Fruit fly (Drosophila melanogaster) whole organism, wandering third instar larva: Measurements from ENCODE around the gene NimB5.
A peak's percentile ranks its signal among the peaks of the same experiment; 100 is the strongest.

Experiments
- Abd-B ChIP-seq: fragments of >200 bp; optimal IDR thresholded peaks from 2 replicates; lab custom pipeline; 2017; ENCODE audit warnings: missing biosample characterization, missing genetic modification characterization
- CG32264 ChIP-seq: fragments of 200-800 bp; sonication (Bioruptor generic); optimal IDR thresholded peaks from 2 replicates; lab custom pipeline; 2016; ENCODE audit warnings: missing biosample characterization, missing genetic modification characterization
- CG9705 ChIP-seq: fragments of 200-800 bp; sonication (Bioruptor generic); optimal IDR thresholded peaks from 2 replicates; lab custom pipeline; 2018; ENCODE audit warnings: missing biosample characterization, mild to moderate bottlenecking, missing genetic modification characterization
- CrebA ChIP-seq: fragments of 200-800 bp; sonication (Bioruptor generic); optimal IDR thresholded peaks from 2 replicates; lab custom pipeline; 2016; ENCODE audit warnings: missing biosample characterization, mild to moderate bottlenecking, missing genetic modification characterization, borderline replicate concordance
- Dfd ChIP-seq: fragments of >200 bp; optimal IDR thresholded peaks from 2 replicates; lab custom pipeline; 2017; ENCODE audit warnings: missing biosample characterization, missing genetic modification characterization
- Dif ChIP-seq: fragments of 200-275, 200-300 bp; sonication (Bioruptor generic); optimal IDR thresholded peaks from 2 replicates; lab custom pipeline; 2018; ENCODE audit warnings: missing biosample characterization, missing genetic modification characterization; ENCODE audit not compliant: partially characterized antibody
- GATAd ChIP-seq: sonication (Bioruptor generic); optimal IDR thresholded peaks from 2 replicates; lab custom pipeline; 2016; ENCODE audit warnings: missing biosample characterization, missing genetic modification characterization
- HLH106 ChIP-seq: fragments of 200-800 bp; optimal IDR thresholded peaks from 3 replicates; lab custom pipeline; 2019; ENCODE audit warnings: missing biosample characterization, mild to moderate bottlenecking, missing genetic modification characterization, moderate library complexity
- Hnf4 ChIP-seq: fragments of 200-800 bp; sonication (Bioruptor generic); optimal IDR thresholded peaks from 2 replicates; lab custom pipeline; 2016; ENCODE audit warnings: missing biosample characterization, mild to moderate bottlenecking, missing genetic modification characterization
- Hr78 ChIP-seq: fragments of >200 bp; optimal IDR thresholded peaks from 2 replicates; lab custom pipeline; 2017; ENCODE audit warnings: missing biosample characterization, missing genetic modification characterization
- Hr83 ChIP-seq: fragments of 200-300 bp; sonication (Bioruptor generic); optimal IDR thresholded peaks from 2 replicates; lab custom pipeline; 2016; ENCODE audit warnings: missing biosample characterization, mild to moderate bottlenecking, missing genetic modification characterization, moderate library complexity; ENCODE audit not compliant: poor library complexity, severe bottlenecking
- Jra ChIP-seq: sonication (Bioruptor generic); optimal IDR thresholded peaks from 2 replicates; lab custom pipeline; 2016; ENCODE audit warnings: missing biosample characterization, missing genetic modification characterization
- Mio ChIP-seq: sonication (Bioruptor generic); optimal IDR thresholded peaks from 2 replicates; lab custom pipeline; 2016; ENCODE audit warnings: missing biosample characterization, missing genetic modification characterization
- Myc ChIP-seq: fragments of >200 bp; optimal IDR thresholded peaks from 2 replicates; lab custom pipeline; 2017
- N ChIP-seq: fragments of >200 bp; optimal IDR thresholded peaks from 2 replicates; lab custom pipeline; 2018; ENCODE audit warnings: missing biosample characterization, missing external identifiers, missing genetic modification characterization
- OdsH ChIP-seq: fragments of 200-800 bp; sonication (Bioruptor generic); optimal IDR thresholded peaks from 2 replicates; lab custom pipeline; 2016; ENCODE audit warnings: missing biosample characterization, mild to moderate bottlenecking, missing genetic modification characterization
- Rel ChIP-seq, 2 experiments: fragments of 200-800 bp; sonication (Bioruptor generic) in 1 of 2; optimal IDR thresholded peaks; 2 replicates in 1 of 2; 3 replicates in 1 of 2; lab custom pipeline; 2016 to 2019; ENCODE audit warnings: mild to moderate bottlenecking in 2 of 2, missing biosample characterization in 2 of 2, missing genetic modification characterization in 2 of 2, moderate library complexity in 1 of 2
- Sp1 ChIP-seq: fragments of 200-800 bp; sonication (Bioruptor generic); optimal IDR thresholded peaks from 3 replicates; lab custom pipeline; 2019; ENCODE audit warnings: missing biosample characterization, mild to moderate bottlenecking, missing genetic modification characterization, moderate library complexity
- Vsx2 ChIP-seq: fragments of 200-300, 225-300 bp; sonication (Bioruptor generic); optimal IDR thresholded peaks from 2 replicates; lab custom pipeline; 2018; ENCODE audit warnings: missing biosample characterization, missing genetic modification characterization; ENCODE audit not compliant: partially characterized antibody
- br ChIP-seq: fragments of 200-800 bp; sonication (Bioruptor generic); optimal IDR thresholded peaks from 2 replicates; lab custom pipeline; 2016; ENCODE audit warnings: missing biosample characterization, missing genetic modification characterization
- brk ChIP-seq: fragments of 200-800 bp; sonication (Bioruptor generic); optimal IDR thresholded peaks from 2 replicates; lab custom pipeline; 2016; ENCODE audit warnings: missing biosample characterization, mild to moderate bottlenecking, missing genetic modification characterization
- dl ChIP-seq, 2 experiments: fragments of 175-275, 200-275 bp in 1 of 2; fragments of 200-275 bp in 1 of 2; sonication (Bioruptor generic); optimal IDR thresholded peaks; lab custom pipeline; 2018; ENCODE audit warnings: mild to moderate bottlenecking in 2 of 2, missing biosample characterization in 2 of 2, missing genetic modification characterization in 2 of 2, moderate library complexity in 2 of 2; ENCODE audit not compliant: partially characterized antibody in 2 of 2, insufficient read depth in 1 of 2
- dmrt93B ChIP-seq: fragments of 200-800 bp; sonication (Bioruptor generic); optimal IDR thresholded peaks from 2 replicates; lab custom pipeline; 2018; ENCODE audit warnings: missing biosample characterization, mild to moderate bottlenecking, missing genetic modification characterization
- dsf ChIP-seq: sonication (Bioruptor generic); optimal IDR thresholded peaks from 2 replicates; lab custom pipeline; 2016; ENCODE audit warnings: missing biosample characterization, missing genetic modification characterization, borderline replicate concordance
- ey ChIP-seq: fragments of 200-800 bp; sonication (Bioruptor generic); optimal IDR thresholded peaks from 2 replicates; lab custom pipeline; 2016; ENCODE audit warnings: missing biosample characterization, missing genetic modification characterization
- foxo ChIP-seq, 2 experiments: fragments of 200-800 bp; sonication (Bioruptor generic); optimal IDR thresholded peaks; 2 replicates in 1 of 2; 3 replicates in 1 of 2; lab custom pipeline; 2016 to 2017; ENCODE audit warnings: missing biosample characterization in 2 of 2, missing genetic modification characterization in 2 of 2
- fru ChIP-seq: fragments of 200-800 bp; sonication (Bioruptor generic); optimal IDR thresholded peaks from 3 replicates; lab custom pipeline; 2016; ENCODE audit warnings: missing biosample characterization, mild to moderate bottlenecking, missing genetic modification characterization
- h ChIP-seq: fragments of 200-800 bp; sonication (Bioruptor generic); optimal IDR thresholded peaks from 3 replicates; lab custom pipeline; 2016; ENCODE audit warnings: missing biosample characterization, mild to moderate bottlenecking, missing genetic modification characterization
- jim ChIP-seq: fragments of 175-275, 200-325 bp; sonication (Bioruptor generic); optimal IDR thresholded peaks from 2 replicates; lab custom pipeline; 2016; ENCODE audit warnings: missing biosample characterization, mild to moderate bottlenecking, missing genetic modification characterization
- lola ChIP-seq: fragments of >200 bp; optimal IDR thresholded peaks from 2 replicates; lab custom pipeline; 2017; ENCODE audit warnings: missing biosample characterization, missing genetic modification characterization
- pan ChIP-seq: fragments of >200 bp; optimal IDR thresholded peaks from 2 replicates; lab custom pipeline; 2017
- psq ChIP-seq: fragments of 200-800 bp; sonication (Bioruptor generic); optimal IDR thresholded peaks from 3 replicates; lab custom pipeline; 2017; ENCODE audit warnings: missing biosample characterization, mild to moderate bottlenecking, missing genetic modification characterization, moderate library complexity
- rgr ChIP-seq: fragments of 200-800 bp; sonication (Bioruptor generic); optimal IDR thresholded peaks from 3 replicates; lab custom pipeline; 2016; ENCODE audit warnings: missing biosample characterization, mild to moderate bottlenecking, missing genetic modification characterization
- sage ChIP-seq: fragments of 200-800 bp; sonication (Bioruptor generic); optimal IDR thresholded peaks from 2 replicates; lab custom pipeline; 2016; ENCODE audit warnings: missing biosample characterization, mild to moderate bottlenecking, missing genetic modification characterization
- sv ChIP-seq: fragments of 200-800 bp; sonication (Bioruptor generic); optimal IDR thresholded peaks from 3 replicates; lab custom pipeline; 2016; ENCODE audit warnings: missing biosample characterization, missing genetic modification characterization
- tai ChIP-seq: sonication (Bioruptor generic); optimal IDR thresholded peaks from 2 replicates; lab custom pipeline; 2016; ENCODE audit warnings: missing biosample characterization, missing genetic modification characterization
- usp ChIP-seq: fragments of >200 bp; optimal IDR thresholded peaks from 2 replicates; lab custom pipeline; 2017; ENCODE audit warnings: missing biosample characterization, missing genetic modification characterization
- woc ChIP-seq: sonication (Bioruptor generic); optimal IDR thresholded peaks from 2 replicates; lab custom pipeline; 2016; ENCODE audit warnings: missing biosample characterization, mild to moderate bottlenecking, missing genetic modification characterization

The NimB5 gene

DNA sequence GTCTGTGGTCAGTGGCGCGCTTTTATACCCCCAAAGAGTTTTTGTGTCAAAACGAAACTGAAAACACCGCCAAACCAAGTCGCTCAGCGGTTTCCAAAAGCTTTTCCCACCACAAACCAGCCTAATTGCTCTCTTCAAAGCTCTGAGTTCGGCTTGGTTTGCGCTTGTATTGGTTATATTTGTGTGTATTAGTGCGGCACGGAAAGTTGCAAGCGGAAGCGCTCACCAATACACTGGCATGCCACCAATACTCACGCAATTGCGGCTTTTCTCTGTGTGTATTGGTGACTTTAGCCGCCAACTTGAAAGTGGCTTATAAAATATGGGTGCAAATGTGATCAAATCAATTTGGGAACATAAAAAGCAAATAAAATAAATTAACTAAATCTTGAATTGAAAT is 22.5 kb upstream of the NimB5 start, which contains the start of gene Vajk3:
TSS of gene Vajk3 (minus strand) at position 1 of the 400 bp plus-strand sequence.
- no peak for TF ChIP-seq dsf (GFP tag; lab: Kevin White, UChicago)
- no peak for TF ChIP-seq CrebA (GFP tag; lab: Kevin White, UChicago)
- no peak for TF ChIP-seq Dfd (GFP tag; lab: Kevin White, UChicago)
- no peak for TF ChIP-seq Sp1 (GFP tag; lab: Kevin White, UChicago)
- TF ChIP-seq usp (GFP tag; lab: Kevin White, UChicago), result no peak
- no peak for TF ChIP-seq woc (GFP tag; lab: Kevin White, UChicago)
- TF ChIP-seq Abd-B, result no peak
- TF ChIP-seq fru (GFP tag; lab: Kevin White, UChicago), result no peak
- TF ChIP-seq Hnf4, result no peak
- TF ChIP-seq lola, result no peak
- no peak for TF ChIP-seq foxo (GFP tag; optimal IDR thresholded peaks at IDR 0.05; lab: Kevin White, UChicago)
- TF ChIP-seq Hr78, result no peak
- TF ChIP-seq pan, result no peak
- no peak for TF ChIP-seq Myc (lab: Kevin White, UChicago)
- TF ChIP-seq Dif (GFP tag; lab: Kevin White, UChicago), result no peak
- TF ChIP-seq jim (GFP tag; lab: Kevin White, UChicago), result no peak
- TF ChIP-seq Hr83 (GFP tag; lab: Kevin White, UChicago), result no peak
- TF ChIP-seq sv (GFP tag; lab: Kevin White, UChicago), result no peak

DNA sequence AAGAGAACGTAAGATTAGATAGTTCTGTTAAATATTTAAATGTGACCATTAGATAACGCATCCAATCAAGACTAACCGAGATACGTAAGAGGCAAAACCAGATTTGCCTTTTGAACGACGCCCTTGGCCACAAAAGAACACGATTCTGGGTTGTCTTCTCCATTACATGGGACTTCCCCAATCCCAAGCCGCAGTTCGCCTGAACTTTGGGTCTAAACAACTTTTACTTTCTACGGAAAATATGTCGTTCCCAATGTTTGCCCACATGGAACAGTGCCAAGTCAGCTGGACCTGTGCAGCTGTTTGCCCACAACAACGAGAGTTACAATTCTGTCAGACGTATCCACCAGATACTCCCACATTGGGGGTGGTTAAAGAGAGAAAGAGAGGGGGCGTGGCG is 20.2 kb upstream of the NimB5 start:
- TF ChIP-seq Sp1 (GFP tag; lab: Kevin White, UChicago) (no peak), jim (GFP tag; lab: Kevin White, UChicago) (no peak), Myc (lab: Kevin White, UChicago) (no peak), pan (no peak), CrebA (GFP tag; lab: Kevin White, UChicago) (no peak), dl (GFP tag; optimal IDR thresholded peaks at IDR 0.05; lab: Kevin White, UChicago; ENCODE audit: insufficient read depth in 1 of 2, partially characterized antibody in 2 of 2) (no peak), Hr83 (GFP tag; lab: Kevin White, UChicago) (no peak), br (no peak)

DNA sequence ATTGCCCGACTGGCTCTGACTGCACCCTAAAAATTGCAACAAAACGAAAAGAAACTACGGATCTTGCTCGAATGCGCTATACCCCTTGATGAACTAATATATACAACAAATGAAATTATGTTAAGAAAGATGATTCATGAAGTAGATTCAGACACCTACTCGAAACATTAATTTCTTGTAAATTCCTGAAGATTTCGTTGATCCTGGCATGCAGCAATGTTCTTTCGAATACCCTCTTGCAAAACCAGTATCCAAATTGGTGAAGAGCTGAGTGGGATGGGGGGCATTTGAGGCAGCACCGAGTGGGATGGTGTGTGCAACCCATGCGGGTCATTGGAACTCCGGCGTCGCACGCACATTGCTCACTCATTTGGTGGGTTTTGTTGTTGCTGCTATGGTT is 14.2 kb upstream of the NimB5 start:
- peak; percentile 74 for TF ChIP-seq Rel (GFP tag; optimal IDR thresholded peaks at IDR 0.05; lab: Kevin White, UChicago)
- TF ChIP-seq Rel (tag; optimal IDR thresholded peaks at IDR 0.05; lab: Kevin White, UChicago), result peak; percentile 72
- peak; percentile 95 for TF ChIP-seq Jra
- peak; percentile 96 for TF ChIP-seq Sp1 (GFP tag; lab: Kevin White, UChicago)
- TF ChIP-seq foxo (GFP tag; optimal IDR thresholded peaks at IDR 0.05; lab: Kevin White, UChicago), result peak; percentile 29 to 97
- TF ChIP-seq CrebA (GFP tag; lab: Kevin White, UChicago), result peak; percentile 78
- no peak for TF ChIP-seq sv (GFP tag; lab: Kevin White, UChicago)
- peak; percentile 93 for TF ChIP-seq psq (GFP tag; lab: Kevin White, UChicago)
- no peak for TF ChIP-seq dl (GFP tag; optimal IDR thresholded peaks at IDR 0.05; lab: Kevin White, UChicago; ENCODE audit: insufficient read depth in 1 of 2, partially characterized antibody in 2 of 2)
- TF ChIP-seq dmrt93B (GFP tag; lab: Kevin White, UChicago), result peak; percentile 95
- TF ChIP-seq woc (GFP tag; lab: Kevin White, UChicago), result peak; percentile 95
- TF ChIP-seq Dif (GFP tag; lab: Kevin White, UChicago), result peak; percentile 29
- TF ChIP-seq GATAd, result peak; percentile 87
- TF ChIP-seq fru (GFP tag; lab: Kevin White, UChicago), result peak; percentile 97
- peak; percentile 97 for TF ChIP-seq Hnf4
- peak; percentile 84 for TF ChIP-seq CG32264 (GFP tag; lab: Kevin White, UChicago)
- TF ChIP-seq HLH106 (tag; lab: Kevin White, UChicago), result peak; percentile 98
- peak; percentile 97 for TF ChIP-seq br
- TF ChIP-seq Mio (GFP tag; lab: Kevin White, UChicago), result peak; percentile 72
- TF ChIP-seq lola, result no peak
- peak; percentile 88 for TF ChIP-seq dsf (GFP tag; lab: Kevin White, UChicago)
- TF ChIP-seq N (GFP tag; lab: Kevin White, UChicago), result no peak
- TF ChIP-seq Dfd (GFP tag; lab: Kevin White, UChicago), result no peak
- peak; percentile 97 for TF ChIP-seq OdsH (GFP tag; lab: Kevin White, UChicago)
- TF ChIP-seq usp (GFP tag; lab: Kevin White, UChicago), result no peak
- TF ChIP-seq brk, result peak; percentile 95
- peak; percentile 96 for TF ChIP-seq tai
- no peak for TF ChIP-seq Myc (lab: Kevin White, UChicago)
- TF ChIP-seq jim (GFP tag; lab: Kevin White, UChicago), result no peak
- no peak for TF ChIP-seq Abd-B
- TF ChIP-seq Hr78, result no peak
- no peak for TF ChIP-seq Hr83 (GFP tag; lab: Kevin White, UChicago)
- TF ChIP-seq pan, result peak; percentile 58
- TF ChIP-seq sage (GFP tag; lab: Kevin White, UChicago), result peak; percentile 88
- TF ChIP-seq h, result peak; percentile 95
- TF ChIP-seq CG9705 (GFP tag; lab: Kevin White, UChicago), result peak; percentile 72
- no peak for TF ChIP-seq Vsx2 (GFP tag; lab: Kevin White, UChicago)
- peak; percentile 98 for TF ChIP-seq ey (GFP tag; lab: Kevin White, UChicago)
- TF ChIP-seq rgr (GFP tag; lab: Kevin White, UChicago), result peak; percentile 96
